Fruit fly (Drosophila melanogaster): ENCODE measurements around the gene RhoGAPp190.

- TF ChIP-seq h (GFP tag; optimal IDR thresholded peaks at IDR 0.05) (no peak), dsf (GFP tag; optimal IDR thresholded peaks at IDR 0.05; ENCODE audit: borderline replicate concordance) (no peak), psq (GFP tag; optimal IDR thresholded peaks at IDR 0.05) (no peak), jim (GFP tag; optimal IDR thresholded peaks at IDR 0.05) (no peak), usp (GFP tag; optimal IDR thresholded peaks at IDR 0.05) (no peak), Rel (GFP tag; optimal IDR thresholded peaks at IDR 0.05) (no peak), Rel (tag; optimal IDR thresholded peaks at IDR 0.05) (no peak), Dif (GFP tag; optimal IDR thresholded peaks at IDR 0.05; ENCODE audit: partially characterized antibody) (no peak), Vsx2 (GFP tag; optimal IDR thresholded peaks at IDR 0.05; ENCODE audit: partially characterized antibody) (no peak), woc (GFP tag; optimal IDR thresholded peaks at IDR 0.05) (no peak), rgr (GFP tag; optimal IDR thresholded peaks at IDR 0.05) (no peak), tai (GFP tag; optimal IDR thresholded peaks at IDR 0.05) (no peak)
Measured at dm6 chrX:17625833-17626232, 26.5 kb downstream of the RhoGAPp190 start.

Data from whole organism, wandering third instar larva.